Worm (Caenorhabditis elegans) whole organism, young adult: ENCODE measurements around the gene T23B12.5.

ENCODE experiments used
- B0019.2 ChIP-seq: fragments of 200-800 bp; sonication (Bioruptor generic); conservative IDR thresholded peaks from 2 replicates; pipeline ENCODE4 v1.3.6; 2022; ENCODE audit warnings: missing genetic modification reagents, missing genetic modification characterization, missing compliant biosample characterization
- F22D6.2 ChIP-seq: sonication (generic microtip); optimal IDR thresholded peaks from 2 replicates; lab custom pipeline; 2016; ENCODE audit warnings: mild to moderate bottlenecking, missing genetic modification characterization, missing compliant biosample characterization
- F39B2.1 ChIP-seq: fragments of 200-800 bp; sonication (Bioruptor generic); IDR thresholded peaks from 2 replicates; pipeline ENCODE4 v1.3.6; 2022; ENCODE audit warnings: missing genetic modification reagents, missing genetic modification characterization, missing compliant biosample characterization
- F55B11.4 ChIP-seq: sonication (generic microtip); optimal IDR thresholded peaks from 2 replicates; lab custom pipeline; 2016; ENCODE audit warnings: missing compliant biosample characterization, missing genetic modification characterization, borderline replicate concordance; ENCODE audit not compliant: insufficient read depth
- F57C9.4 ChIP-seq: sonication (generic microtip); optimal IDR thresholded peaks from 2 replicates; lab custom pipeline; 2017; ENCODE audit warnings: mild to moderate bottlenecking, missing genetic modification characterization, missing compliant biosample characterization
- K11D2.4 ChIP-seq: fragments of 200-800 bp; sonication (Bioruptor generic); IDR thresholded peaks from 2 replicates; pipeline ENCODE4 v1.3.6; 2022; ENCODE audit warnings: missing genetic modification reagents, missing genetic modification characterization, missing compliant biosample characterization
- Y53F4B.3 ChIP-seq: fragments of 200-800 bp; sonication (Bioruptor generic); IDR thresholded peaks from 2 replicates; pipeline ENCODE4 v1.3.6; 2022; ENCODE audit warnings: missing genetic modification reagents, missing genetic modification characterization, missing compliant biosample characterization
- Y53G8AR.9 ChIP-seq: fragments of 200-800 bp; sonication (Bioruptor generic); conservative IDR thresholded peaks from 2 replicates; pipeline ENCODE4 v1.3.6; 2022; ENCODE audit warnings: missing genetic modification reagents, missing genetic modification characterization, missing compliant biosample characterization
- Y95B8A.8 ChIP-seq: fragments of 200-800 bp; sonication (Bioruptor generic); IDR thresholded peaks from 2 replicates; pipeline ENCODE4 v1.3.6; 2022; ENCODE audit warnings: missing genetic modification reagents, missing genetic modification characterization, missing compliant biosample characterization
- aptf-3 ChIP-seq: fragments of 200-800 bp; sonication (Bioruptor generic); IDR thresholded peaks from 2 replicates; pipeline ENCODE4 v1.3.6; 2022; ENCODE audit warnings: missing genetic modification characterization, missing compliant biosample characterization
- atf-7 ChIP-seq: sonication (generic microtip); optimal IDR thresholded peaks from 2 replicates; lab custom pipeline; 2017; ENCODE audit warnings: mild to moderate bottlenecking, missing genetic modification characterization, missing compliant biosample characterization
- attf-5 ChIP-seq: fragments of 200-800 bp; sonication (Bioruptor generic); optimal IDR thresholded peaks from 2 replicates; lab custom pipeline; 2018; ENCODE audit warnings: mild to moderate bottlenecking, missing genetic modification characterization, missing compliant biosample characterization
- bed-2 ChIP-seq: fragments of 200-800 bp; sonication (Bioruptor generic); IDR thresholded peaks from 2 replicates; pipeline ENCODE4 v1.3.6; 2022; ENCODE audit warnings: missing genetic modification reagents, missing genetic modification characterization, missing compliant biosample characterization
- ccch-3 ChIP-seq: fragments of 200-800 bp; sonication (Bioruptor generic); optimal IDR thresholded peaks from 2 replicates; lab custom pipeline; 2018; ENCODE audit warnings: mild to moderate bottlenecking, missing genetic modification characterization, missing compliant biosample characterization
- ceh-100 ChIP-seq: fragments of 200-800 bp; sonication (Bioruptor generic); IDR thresholded peaks from 2 replicates; pipeline ENCODE4 v1.3.6; 2022; ENCODE audit warnings: missing genetic modification reagents, missing genetic modification characterization, missing compliant biosample characterization
- ceh-40 ChIP-seq: fragments of 200-800 bp; sonication (Bioruptor generic); IDR thresholded peaks from 2 replicates; pipeline ENCODE4 v1.3.6; 2022; ENCODE audit warnings: missing genetic modification characterization, missing compliant biosample characterization
- ceh-79 ChIP-seq: sonication (generic microtip); optimal IDR thresholded peaks from 2 replicates; lab custom pipeline; 2017; ENCODE audit warnings: mild to moderate bottlenecking, missing genetic modification characterization, missing compliant biosample characterization
- ceh-91 ChIP-seq: fragments of 200-800 bp; sonication (Bioruptor generic); IDR thresholded peaks from 2 replicates; pipeline ENCODE4 v1.3.6; 2022; ENCODE audit warnings: missing genetic modification reagents, missing genetic modification characterization, missing compliant biosample characterization
- chd-7 ChIP-seq: sonication (generic microtip); optimal IDR thresholded peaks from 2 replicates; lab custom pipeline; 2016; ENCODE audit warnings: mild to moderate bottlenecking, missing genetic modification characterization, moderate library complexity, missing compliant biosample characterization
- dpff-1 ChIP-seq: sonication (generic microtip); optimal IDR thresholded peaks from 2 replicates; lab custom pipeline; 2017; ENCODE audit warnings: mild to moderate bottlenecking, missing genetic modification characterization, missing compliant biosample characterization
- efl-1 ChIP-seq: fragments of 150-350 bp; optimal IDR thresholded peaks from 2 replicates; lab custom pipeline; 2014; ENCODE audit warnings: missing biosample characterization, missing genetic modification reagents, missing genetic modification characterization
- egl-18 ChIP-seq: fragments of 200-800 bp; sonication (Bioruptor generic); IDR thresholded peaks from 2 replicates; pipeline ENCODE4 v1.3.6; 2022; ENCODE audit warnings: missing genetic modification reagents, missing genetic modification characterization, missing compliant biosample characterization
- egl-44 ChIP-seq: fragments of 200-800 bp; sonication (Bioruptor generic); IDR thresholded peaks from 2 replicates; pipeline ENCODE4 v1.3.6; 2022; ENCODE audit warnings: missing genetic modification reagents, missing genetic modification characterization, missing compliant biosample characterization
- gei-17 ChIP-seq: fragments of 200-800 bp; sonication (Bioruptor generic); optimal IDR thresholded peaks from 2 replicates; lab custom pipeline; 2018; ENCODE audit warnings: mild to moderate bottlenecking, missing genetic modification characterization, missing compliant biosample characterization
- him-1 ChIP-seq: sonication (generic microtip); optimal IDR thresholded peaks from 2 replicates; lab custom pipeline; 2016; ENCODE audit warnings: missing genotype, missing genetic modification reagents, missing genetic modification characterization, missing compliant biosample characterization
- hmg-1.2 ChIP-seq: fragments of 200-800 bp; sonication (Bioruptor generic); IDR thresholded peaks from 2 replicates; pipeline ENCODE4 v1.3.6; 2022; ENCODE audit warnings: missing genetic modification reagents, missing genetic modification characterization, missing compliant biosample characterization
- hrde-1 ChIP-seq: sonication (generic microtip); optimal IDR thresholded peaks from 2 replicates; lab custom pipeline; 2016; ENCODE audit warnings: missing genetic modification characterization, mild to moderate bottlenecking, missing compliant biosample characterization, moderate library complexity, missing genotype, missing genetic modification reagents, borderline replicate concordance
- hsf-1 ChIP-seq: fragments of 200-800 bp; sonication (Bioruptor generic); IDR thresholded peaks from 2 replicates; pipeline ENCODE4 v1.3.6; 2022; ENCODE audit warnings: missing genetic modification reagents, missing genetic modification characterization, missing compliant biosample characterization
- lag-1 ChIP-seq: fragments of 200-800 bp; sonication (Bioruptor generic); IDR thresholded peaks from 2 replicates; pipeline ENCODE4 v1.3.6; 2022; ENCODE audit warnings: missing genetic modification reagents, missing genetic modification characterization, missing compliant biosample characterization
- lin-26 ChIP-seq: fragments of 200-800 bp; sonication (Bioruptor generic); IDR thresholded peaks from 2 replicates; pipeline ENCODE4 v1.3.6; 2022; ENCODE audit warnings: missing genetic modification reagents, missing genetic modification characterization, missing compliant biosample characterization
- lin-40 ChIP-seq: sonication (generic microtip); optimal IDR thresholded peaks from 2 replicates; lab custom pipeline; 2016; ENCODE audit warnings: missing genetic modification characterization, mild to moderate bottlenecking, missing compliant biosample characterization, missing genotype, missing genetic modification reagents
- lir-1 ChIP-seq: fragments of 200-800 bp; sonication (Bioruptor generic); conservative IDR thresholded peaks from 2 replicates; pipeline ENCODE4 v1.3.6; 2022; ENCODE audit warnings: missing genetic modification reagents, missing genetic modification characterization, missing compliant biosample characterization
- lsy-27 ChIP-seq: sonication (generic microtip); optimal IDR thresholded peaks from 2 replicates; lab custom pipeline; 2017; ENCODE audit warnings: missing genetic modification characterization, mild to moderate bottlenecking, missing compliant biosample characterization, antibody characterized with exemption, missing genotype, borderline replicate concordance; ENCODE audit not compliant: insufficient read depth
- mcd-1 ChIP-seq: fragments of 200-800 bp; sonication (Bioruptor generic); IDR thresholded peaks from 2 replicates; pipeline ENCODE4 v1.3.6; 2022; ENCODE audit warnings: missing genetic modification reagents, missing genetic modification characterization, missing compliant biosample characterization
- nhr-80 ChIP-seq: sonication (generic microtip); optimal IDR thresholded peaks from 2 replicates; lab custom pipeline; 2016; ENCODE audit warnings: missing genetic modification characterization, missing compliant biosample characterization
- nhr-90 ChIP-seq: sonication (generic microtip); optimal IDR thresholded peaks from 2 replicates; lab custom pipeline; 2016; ENCODE audit warnings: missing genotype, mild to moderate bottlenecking, missing genetic modification characterization, missing compliant biosample characterization
- rec-8 ChIP-seq, 2 experiments: sonication (generic microtip); optimal IDR thresholded peaks; 2 replicates each; lab custom pipeline; 2016; ENCODE audit warnings: mild to moderate bottlenecking in 2 of 2, missing genetic modification characterization in 2 of 2, missing genetic modification reagents in 2 of 2, missing genotype in 2 of 2, missing biosample characterization in 1 of 2, missing compliant biosample characterization in 1 of 2, moderate library complexity in 1 of 2
- rpc-1 ChIP-seq, 2 experiments: fragments of 150-350 bp in 1 of 2; sonication (generic microtip) in 1 of 2; optimal IDR thresholded peaks; 2 replicates each; lab custom pipeline; 2014 to 2018; ENCODE audit warnings: missing biosample characterization in 1 of 2, missing genetic modification characterization in 1 of 2, missing genetic modification reagents in 1 of 2, missing genotype in 1 of 2
- snpc-4 ChIP-seq, 5 experiments: fragments of 150-350 bp in 1 of 5; sonication (generic microtip) in 4 of 5; optimal IDR thresholded peaks; 2 replicates each; lab custom pipeline; 2014 to 2018; ENCODE audit warnings: missing genetic modification characterization in 5 of 5, missing biosample characterization in 3 of 5, antibody characterized with exemption in 2 of 5, mild to moderate bottlenecking in 2 of 5, missing compliant biosample characterization in 2 of 5, missing genotype in 2 of 5, moderate library complexity in 2 of 5, missing genetic modification reagents in 1 of 5
- somi-1 ChIP-seq: fragments of 200-800 bp; sonication (Bioruptor generic); optimal IDR thresholded peaks from 2 replicates; lab custom pipeline; 2018; ENCODE audit warnings: mild to moderate bottlenecking, missing genetic modification characterization, missing compliant biosample characterization
- unc-130 ChIP-seq: sonication (generic microtip); optimal IDR thresholded peaks from 2 replicates; lab custom pipeline; 2016; ENCODE audit warnings: missing genetic modification reagents, missing genetic modification characterization, missing compliant biosample characterization
- unc-62 ChIP-seq: fragments of 150-350 bp; optimal IDR thresholded peaks from 2 replicates; lab custom pipeline; 2014; ENCODE audit warnings: missing biosample characterization, missing genetic modification reagents, missing genetic modification characterization
- xnd-1 ChIP-seq: sonication (generic microtip); optimal IDR thresholded peaks from 2 replicates; lab custom pipeline; 2016; ENCODE audit warnings: missing genotype, missing genetic modification reagents, missing genetic modification characterization, missing compliant biosample characterization
- ztf-22 ChIP-seq: fragments of 200-800 bp; sonication (Bioruptor generic); optimal IDR thresholded peaks from 2 replicates; lab custom pipeline; 2018; ENCODE audit warnings: mild to moderate bottlenecking, missing genetic modification characterization, moderate library complexity, missing compliant biosample characterization

T23B12.5 gene

ce11 chrV:8426210-8426609 lies 21.6 kb downstream of the T23B12.5 start:
- TF ChIP-seq ceh-79 (tag; lab: Kevin White, UChicago): no peak
- TF ChIP-seq egl-44: no peak
- TF ChIP-seq rec-8 (tag; optimal IDR thresholded peaks at IDR 0.05; lab: Kevin White, UChicago): no peak
- TF ChIP-seq nhr-80: no peak
- no peak for TF ChIP-seq B0019.2 (GFP tag; lab: Robert Waterston, UW)
- TF ChIP-seq bed-2: no peak
- TF ChIP-seq ceh-100 (GFP tag; lab: Robert Waterston, UW): no peak
- TF ChIP-seq gei-17: no peak
- TF ChIP-seq hmg-1.2: peak; percentile 38; the same call in 1 of the 2 replicates
- TF ChIP-seq lsy-27 (tag; lab: Kevin White, UChicago): no peak
- TF ChIP-seq lir-1 (GFP tag; lab: Robert Waterston, UW): no peak
- TF ChIP-seq K11D2.4 (GFP tag; lab: Robert Waterston, UW): no peak
- TF ChIP-seq F39B2.1 (GFP tag; lab: Robert Waterston, UW): no peak
- TF ChIP-seq ceh-91 (GFP tag; lab: Robert Waterston, UW): no peak
- no peak for TF ChIP-seq efl-1 (GFP tag; lab: Kevin White, UChicago)
- no peak for TF ChIP-seq mcd-1 (GFP tag; lab: Robert Waterston, UW)
- no peak for TF ChIP-seq Y53F4B.3
- TF ChIP-seq dpff-1 (tag; lab: Kevin White, UChicago): no peak
- no peak for TF ChIP-seq ceh-40 (GFP tag; lab: Robert Waterston, UW)
- TF ChIP-seq ccch-3 (GFP tag; lab: Kevin White, UChicago): no peak
- no peak for TF ChIP-seq Y53G8AR.9 (GFP tag; lab: Robert Waterston, UW)
- TF ChIP-seq lin-40 (tag; lab: Kevin White, UChicago): no peak
- no peak for TF ChIP-seq him-1 (tag; lab: Kevin White, UChicago)
- no peak for TF ChIP-seq Y95B8A.8
- peak; percentile 56; the same call in 1 of the 2 replicates for TF ChIP-seq hsf-1
- TF ChIP-seq rpc-1 (optimal IDR thresholded peaks at IDR 0.05; lab: Kevin White, UChicago): peak; percentile 25
- TF ChIP-seq rpc-1 (tag; optimal IDR thresholded peaks at IDR 0.05; lab: Kevin White, UChicago): no peak

- TF ChIP-seq nhr-80 (peak; percentile 94), unc-62 (GFP tag; lab: Kevin White, UChicago) (peak; percentile 65), F22D6.2 (no peak), unc-130 (GFP tag; lab: Kevin White, UChicago) (no peak), him-1 (tag; lab: Kevin White, UChicago) (no peak), chd-7 (tag; lab: Kevin White, UChicago) (no peak), F57C9.4 (no peak), hrde-1 (tag; lab: Kevin White, UChicago) (no peak), egl-18 (GFP tag; lab: Robert Waterston, UW) (no peak), F39B2.1 (GFP tag; lab: Robert Waterston, UW) (no peak), ceh-79 (tag; lab: Kevin White, UChicago) (no peak), attf-5 (GFP tag; lab: Kevin White, UChicago) (no peak), somi-1 (GFP tag; lab: Kevin White, UChicago) (no peak), atf-7 (peak; percentile 20), xnd-1 (tag; lab: Kevin White, UChicago) (peak; percentile 79), F55B11.4 (tag; lab: Kevin White, UChicago) (no peak), lag-1 (GFP tag; lab: Robert Waterston, UW) (no peak), snpc-4 (GFP tag; optimal IDR thresholded peaks at IDR 0.05; lab: Kevin White, UChicago) (no peak), snpc-4 (tag; optimal IDR thresholded peaks at IDR 0.05; lab: Kevin White, UChicago) (peak in 3 of 4 experiments; percentile 42 to 69 (median 65)), efl-1 (GFP tag; lab: Kevin White, UChicago) (no peak), aptf-3 (GFP tag; lab: Robert Waterston, UW) (no peak), lin-26 (GFP tag; lab: Robert Waterston, UW) (peak; percentile 48; the same call in 1 of the 2 replicates), ztf-22 (GFP tag; lab: Kevin White, UChicago) (peak; percentile 32), nhr-90 (tag; lab: Kevin White, UChicago) (peak; percentile 9)
These were observed 22.7 kb downstream of the T23B12.5 start for ce11 chrV:8424840-8425814.
